Fruit fly (Drosophila melanogaster): Measurements from ENCODE around the gene Rim2.
A peak's percentile ranks its signal among the peaks of the same experiment; 100 is the strongest.

Gene Rim2

dm6 chr2L:1715699-1716333 is 8.4 kb downstream of the Rim2 start, which contains the start of gene frtz:
Gene frtz, minus strand, starts transcription at chr2L:1715851.
- TF ChIP-seq Dll (optimal IDR thresholded peaks at IDR 0.05): no peak
- TF ChIP-seq pan (optimal IDR thresholded peaks at IDR 0.05): no peak
- no peak for TF ChIP-seq psq (optimal IDR thresholded peaks at IDR 0.05)
- TF ChIP-seq usp (GFP tag; optimal IDR thresholded peaks at IDR 0.05): no peak
- no peak for TF ChIP-seq EcR (GFP tag; optimal IDR thresholded peaks at IDR 0.05)

dm6 chr2L:1710224-1710623 is 14.0 kb downstream of the Rim2 start, which contains the start of the genes CG17660 and mRpL48:
Gene CG17660, minus strand, starts transcription at chr2L:1710421.
Gene mRpL48, plus strand, starts transcription at chr2L:1710462.
- no peak for TF ChIP-seq Dll (optimal IDR thresholded peaks at IDR 0.05)

dm6 chr2L:1709316-1709715 is 14.9 kb downstream of the Rim2 start:
- no peak for TF ChIP-seq Dll (optimal IDR thresholded peaks at IDR 0.05)
- no peak for TF ChIP-seq psq (optimal IDR thresholded peaks at IDR 0.05)
- TF ChIP-seq usp (GFP tag; optimal IDR thresholded peaks at IDR 0.05): no peak
- TF ChIP-seq CG8478 (optimal IDR thresholded peaks at IDR 0.05): no peak
- no peak for TF ChIP-seq pan (optimal IDR thresholded peaks at IDR 0.05)
- no peak for TF ChIP-seq EcR (GFP tag; optimal IDR thresholded peaks at IDR 0.05)

- TF ChIP-seq Dll (optimal IDR thresholded peaks at IDR 0.05): no peak
- TF ChIP-seq EcR (GFP tag; optimal IDR thresholded peaks at IDR 0.05): no peak
- TF ChIP-seq pan (optimal IDR thresholded peaks at IDR 0.05): no peak
- TF ChIP-seq CG8478 (optimal IDR thresholded peaks at IDR 0.05): no peak
- no peak for TF ChIP-seq psq (optimal IDR thresholded peaks at IDR 0.05)
- no peak for TF ChIP-seq usp (GFP tag; optimal IDR thresholded peaks at IDR 0.05)
Measured at dm6 chr2L:1708110-1708509, 16.1 kb downstream of the Rim2 start.

- TF ChIP-seq CG8478 (optimal IDR thresholded peaks at IDR 0.05) (no peak), psq (optimal IDR thresholded peaks at IDR 0.05) (no peak), EcR (GFP tag; optimal IDR thresholded peaks at IDR 0.05) (no peak), Dll (optimal IDR thresholded peaks at IDR 0.05) (no peak), pan (optimal IDR thresholded peaks at IDR 0.05) (no peak), usp (GFP tag; optimal IDR thresholded peaks at IDR 0.05) (no peak)
Measured at dm6 chr2L:1706961-1707360, 17.2 kb downstream of the Rim2 start.

dm6 chr2L:1704746-1705145 is 19.4 kb downstream of the Rim2 start, which contains the start of gene cpb:
Gene cpb, plus strand, starts transcription at chr2L:1704902.
- no peak for TF ChIP-seq psq (optimal IDR thresholded peaks at IDR 0.05)
- no peak for TF ChIP-seq usp (GFP tag; optimal IDR thresholded peaks at IDR 0.05)
- TF ChIP-seq Dll (optimal IDR thresholded peaks at IDR 0.05): no peak
- TF ChIP-seq CG8478 (optimal IDR thresholded peaks at IDR 0.05): no peak
- no peak for TF ChIP-seq EcR (GFP tag; optimal IDR thresholded peaks at IDR 0.05)
- TF ChIP-seq pan (optimal IDR thresholded peaks at IDR 0.05): no peak

- TF ChIP-seq usp (GFP tag; optimal IDR thresholded peaks at IDR 0.05): no peak
Measured at dm6 chr2L:1696269-1696668, 27.9 kb downstream of the Rim2 start.

dm6 chr2L:1692857-1693256 is 31.3 kb downstream of the Rim2 start:
- TF ChIP-seq Dll (optimal IDR thresholded peaks at IDR 0.05): no peak
- no peak for TF ChIP-seq usp (GFP tag; optimal IDR thresholded peaks at IDR 0.05)
- no peak for TF ChIP-seq CG8478 (optimal IDR thresholded peaks at IDR 0.05)
- no peak for TF ChIP-seq pan (optimal IDR thresholded peaks at IDR 0.05)
- no peak for TF ChIP-seq EcR (GFP tag; optimal IDR thresholded peaks at IDR 0.05)
- TF ChIP-seq psq (optimal IDR thresholded peaks at IDR 0.05): no peak

dm6 chr2L:1672111-1672718 is 52.0 kb downstream of the Rim2 start:
- TF ChIP-seq psq (optimal IDR thresholded peaks at IDR 0.05) (no peak), CG8478 (optimal IDR thresholded peaks at IDR 0.05) (no peak), Dll (optimal IDR thresholded peaks at IDR 0.05) (no peak), pan (optimal IDR thresholded peaks at IDR 0.05) (no peak), usp (GFP tag; optimal IDR thresholded peaks at IDR 0.05) (no peak)

dm6 chr2L:1670421-1670820 is 53.8 kb downstream of the Rim2 start:
- TF ChIP-seq pan (optimal IDR thresholded peaks at IDR 0.05) (no peak), usp (GFP tag; optimal IDR thresholded peaks at IDR 0.05) (no peak), CG8478 (optimal IDR thresholded peaks at IDR 0.05) (no peak)

dm6 chr2L:1669316-1670027 is 54.7 kb downstream of the Rim2 start:
- no peak for TF ChIP-seq usp (GFP tag; optimal IDR thresholded peaks at IDR 0.05)
- TF ChIP-seq psq (optimal IDR thresholded peaks at IDR 0.05): no peak
- peak; percentile 80 for TF ChIP-seq CG8478 (optimal IDR thresholded peaks at IDR 0.05)
- TF ChIP-seq pan (optimal IDR thresholded peaks at IDR 0.05): no peak

- TF ChIP-seq usp (GFP tag; optimal IDR thresholded peaks at IDR 0.05) (no peak), EcR (GFP tag; optimal IDR thresholded peaks at IDR 0.05) (no peak), Dll (optimal IDR thresholded peaks at IDR 0.05) (no peak)
Measured at dm6 chr2L:1668616-1669020, 55.6 kb downstream of the Rim2 start.

dm6 chr2L:1667483-1667882 is 56.7 kb downstream of the Rim2 start:
- TF ChIP-seq usp (GFP tag; optimal IDR thresholded peaks at IDR 0.05) (no peak), Dll (optimal IDR thresholded peaks at IDR 0.05) (no peak)

Measured in whole organism.